Worm (Caenorhabditis elegans) whole organism, midembryonic: ENCODE measurements around the gene T04A8.7.
"Not testable (repeated sequence)": the region's sequence is repeated elsewhere in the genome, so short reads cannot be mapped to it uniquely, and the experiment has no call there.

Experiments used
- T22C8.4 ChIP-seq: fragments of 200-800 bp; sonication (Bioruptor generic); IDR thresholded peaks from 2 replicates; pipeline ENCODE4 v1.3.6; 2022; ENCODE audit warnings: missing genetic modification characterization, missing compliant biosample characterization
- cog-1 ChIP-seq: sonication (generic microtip); optimal IDR thresholded peaks from 2 replicates; lab custom pipeline; 2016; ENCODE audit warnings: missing genetic modification characterization, missing compliant biosample characterization
- flt-1 ChIP-seq: fragments of 200-800 bp; sonication (Bioruptor generic); IDR thresholded peaks from 2 replicates; pipeline ENCODE4 v1.3.6; 2022; ENCODE audit warnings: missing genetic modification characterization, missing compliant biosample characterization
- klf-2 ChIP-seq: fragments of 200-800 bp; sonication (Bioruptor generic); conservative IDR thresholded peaks from 2 replicates; pipeline ENCODE4 v1.3.6; 2022; ENCODE audit warnings: missing genetic modification reagents, missing genetic modification characterization, missing compliant biosample characterization
- med-1 ChIP-seq: sonication (generic microtip); optimal IDR thresholded peaks from 2 replicates; lab custom pipeline; 2017; ENCODE audit warnings: missing genetic modification characterization, mild to moderate bottlenecking, missing compliant biosample characterization, antibody characterized with exemption, missing genetic modification reagents; ENCODE audit not compliant: insufficient read depth
- ref-1 ChIP-seq: fragments of 200-800 bp; sonication (Bioruptor generic); conservative IDR thresholded peaks from 2 replicates; pipeline ENCODE4 v1.3.6; 2022; ENCODE audit warnings: missing genetic modification reagents, missing genetic modification characterization, missing compliant biosample characterization
- tab-1 ChIP-seq: fragments of 200-800 bp; sonication (Bioruptor generic); IDR thresholded peaks from 2 replicates; pipeline ENCODE4 v1.3.6; 2022; ENCODE audit warnings: missing genetic modification characterization, missing compliant biosample characterization
- ztf-23 ChIP-seq: fragments of 200-800 bp; sonication (Bioruptor generic); IDR thresholded peaks from 2 replicates; pipeline ENCODE4 v1.3.6; 2022; ENCODE audit warnings: missing genetic modification reagents, missing genetic modification characterization, missing compliant biosample characterization
- ztf-29 ChIP-seq: fragments of 200-800 bp; sonication (Bioruptor generic); IDR thresholded peaks from 2 replicates; pipeline ENCODE4 v1.3.6; 2022; ENCODE audit warnings: missing genetic modification reagents, missing genetic modification characterization, missing compliant biosample characterization

The T04A8.7 gene

ce11 chrIII:4739975-4740374 is 44.8 kb downstream of the T04A8.7 start, which contains the start of gene ras-2:
Gene ras-2, minus strand, starts transcription at chrIII:4740075.
- TF ChIP-seq T22C8.4 (GFP tag; lab: Robert Waterston, UW): no peak
- no peak for TF ChIP-seq ref-1 (GFP tag; lab: Robert Waterston, UW)
- no peak for TF ChIP-seq med-1 (GFP tag; lab: Kevin White, UChicago)
- TF ChIP-seq cog-1 (tag; lab: Kevin White, UChicago): no peak
- no peak for TF ChIP-seq ztf-29 (GFP tag; lab: Robert Waterston, UW)
- TF ChIP-seq ztf-23 (GFP tag; lab: Robert Waterston, UW): no peak
- no peak for TF ChIP-seq flt-1 (GFP tag; lab: Robert Waterston, UW)
- TF ChIP-seq tab-1 (GFP tag; lab: Robert Waterston, UW): no peak
- TF ChIP-seq klf-2 (GFP tag; lab: Robert Waterston, UW): no peak

- TF ChIP-seq ztf-29 (GFP tag; lab: Robert Waterston, UW) (no peak), klf-2 (GFP tag; lab: Robert Waterston, UW) (no peak), tab-1 (GFP tag; lab: Robert Waterston, UW) (no peak), ztf-23 (GFP tag; lab: Robert Waterston, UW) (no peak), med-1 (GFP tag; lab: Kevin White, UChicago) (no peak), T22C8.4 (GFP tag; lab: Robert Waterston, UW) (no peak), cog-1 (tag; lab: Kevin White, UChicago) (no peak), ref-1 (GFP tag; lab: Robert Waterston, UW) (no peak), flt-1 (GFP tag; lab: Robert Waterston, UW) (no peak)
These were observed 45.7 kb downstream of the T04A8.7 start for ce11 chrIII:4740820-4741219.

- TF ChIP-seq klf-2 (GFP tag; lab: Robert Waterston, UW); cog-1 (tag; lab: Kevin White, UChicago); med-1 (GFP tag; lab: Kevin White, UChicago): not testable (repeated sequence)
These were observed 47.5 kb downstream of the T04A8.7 start, which contains the start of gene twk-6 for ce11 chrIII:4742620-4743019. Gene twk-6, plus strand, starts transcription at chrIII:4742920.

ce11 chrIII:4745934-4746333 is 50.8 kb downstream of the T04A8.7 start, which contains the start of gene F17C8.6:
Gene F17C8.6, minus strand, starts transcription at chrIII:4746034.
- no peak for TF ChIP-seq med-1 (GFP tag; lab: Kevin White, UChicago)
